Fruit fly (Drosophila melanogaster) whole organism, wandering third instar larva: ENCODE measurements around the gene RpL34a.

Source experiments
- Abd-B ChIP-seq: fragments of >200 bp; optimal IDR thresholded peaks from 2 replicates; lab custom pipeline; 2017; ENCODE audit warnings: missing biosample characterization, missing genetic modification characterization
- CG32264 ChIP-seq: fragments of 200-800 bp; sonication (Bioruptor generic); optimal IDR thresholded peaks from 2 replicates; lab custom pipeline; 2016; ENCODE audit warnings: missing biosample characterization, missing genetic modification characterization
- CG9705 ChIP-seq: fragments of 200-800 bp; sonication (Bioruptor generic); optimal IDR thresholded peaks from 2 replicates; lab custom pipeline; 2018; ENCODE audit warnings: missing biosample characterization, mild to moderate bottlenecking, missing genetic modification characterization
- CrebA ChIP-seq: fragments of 200-800 bp; sonication (Bioruptor generic); optimal IDR thresholded peaks from 2 replicates; lab custom pipeline; 2016; ENCODE audit warnings: missing biosample characterization, mild to moderate bottlenecking, missing genetic modification characterization, borderline replicate concordance
- Dfd ChIP-seq: fragments of >200 bp; optimal IDR thresholded peaks from 2 replicates; lab custom pipeline; 2017; ENCODE audit warnings: missing biosample characterization, missing genetic modification characterization
- Dif ChIP-seq: fragments of 200-275, 200-300 bp; sonication (Bioruptor generic); optimal IDR thresholded peaks from 2 replicates; lab custom pipeline; 2018; ENCODE audit warnings: missing biosample characterization, missing genetic modification characterization; ENCODE audit not compliant: partially characterized antibody
- GATAd ChIP-seq: sonication (Bioruptor generic); optimal IDR thresholded peaks from 2 replicates; lab custom pipeline; 2016; ENCODE audit warnings: missing biosample characterization, missing genetic modification characterization
- HLH106 ChIP-seq: fragments of 200-800 bp; optimal IDR thresholded peaks from 3 replicates; lab custom pipeline; 2019; ENCODE audit warnings: missing biosample characterization, mild to moderate bottlenecking, missing genetic modification characterization, moderate library complexity
- Hnf4 ChIP-seq: fragments of 200-800 bp; sonication (Bioruptor generic); optimal IDR thresholded peaks from 2 replicates; lab custom pipeline; 2016; ENCODE audit warnings: missing biosample characterization, mild to moderate bottlenecking, missing genetic modification characterization
- Hr83 ChIP-seq: fragments of 200-300 bp; sonication (Bioruptor generic); optimal IDR thresholded peaks from 2 replicates; lab custom pipeline; 2016; ENCODE audit warnings: missing biosample characterization, mild to moderate bottlenecking, missing genetic modification characterization, moderate library complexity; ENCODE audit not compliant: poor library complexity, severe bottlenecking
- Jra ChIP-seq: sonication (Bioruptor generic); optimal IDR thresholded peaks from 2 replicates; lab custom pipeline; 2016; ENCODE audit warnings: missing biosample characterization, missing genetic modification characterization
- Myc ChIP-seq: fragments of >200 bp; optimal IDR thresholded peaks from 2 replicates; lab custom pipeline; 2017
- N ChIP-seq: fragments of >200 bp; optimal IDR thresholded peaks from 2 replicates; lab custom pipeline; 2018; ENCODE audit warnings: missing biosample characterization, missing external identifiers, missing genetic modification characterization
- Rel ChIP-seq, 2 experiments: fragments of 200-800 bp; sonication (Bioruptor generic) in 1 of 2; optimal IDR thresholded peaks; 2 replicates in 1 of 2; 3 replicates in 1 of 2; lab custom pipeline; 2016 to 2019; ENCODE audit warnings: mild to moderate bottlenecking in 2 of 2, missing biosample characterization in 2 of 2, missing genetic modification characterization in 2 of 2, moderate library complexity in 1 of 2
- Sp1 ChIP-seq: fragments of 200-800 bp; sonication (Bioruptor generic); optimal IDR thresholded peaks from 3 replicates; lab custom pipeline; 2019; ENCODE audit warnings: missing biosample characterization, mild to moderate bottlenecking, missing genetic modification characterization, moderate library complexity
- Vsx2 ChIP-seq: fragments of 200-300, 225-300 bp; sonication (Bioruptor generic); optimal IDR thresholded peaks from 2 replicates; lab custom pipeline; 2018; ENCODE audit warnings: missing biosample characterization, missing genetic modification characterization; ENCODE audit not compliant: partially characterized antibody
- br ChIP-seq: fragments of 200-800 bp; sonication (Bioruptor generic); optimal IDR thresholded peaks from 2 replicates; lab custom pipeline; 2016; ENCODE audit warnings: missing biosample characterization, missing genetic modification characterization
- brk ChIP-seq: fragments of 200-800 bp; sonication (Bioruptor generic); optimal IDR thresholded peaks from 2 replicates; lab custom pipeline; 2016; ENCODE audit warnings: missing biosample characterization, mild to moderate bottlenecking, missing genetic modification characterization
- dl ChIP-seq, 2 experiments: fragments of 175-275, 200-275 bp in 1 of 2; fragments of 200-275 bp in 1 of 2; sonication (Bioruptor generic); optimal IDR thresholded peaks; lab custom pipeline; 2018; ENCODE audit warnings: mild to moderate bottlenecking in 2 of 2, missing biosample characterization in 2 of 2, missing genetic modification characterization in 2 of 2, moderate library complexity in 2 of 2; ENCODE audit not compliant: partially characterized antibody in 2 of 2, insufficient read depth in 1 of 2
- dmrt93B ChIP-seq: fragments of 200-800 bp; sonication (Bioruptor generic); optimal IDR thresholded peaks from 2 replicates; lab custom pipeline; 2018; ENCODE audit warnings: missing biosample characterization, mild to moderate bottlenecking, missing genetic modification characterization
- ey ChIP-seq: fragments of 200-800 bp; sonication (Bioruptor generic); optimal IDR thresholded peaks from 2 replicates; lab custom pipeline; 2016; ENCODE audit warnings: missing biosample characterization, missing genetic modification characterization
- h ChIP-seq: fragments of 200-800 bp; sonication (Bioruptor generic); optimal IDR thresholded peaks from 3 replicates; lab custom pipeline; 2016; ENCODE audit warnings: missing biosample characterization, mild to moderate bottlenecking, missing genetic modification characterization
- jim ChIP-seq: fragments of 175-275, 200-325 bp; sonication (Bioruptor generic); optimal IDR thresholded peaks from 2 replicates; lab custom pipeline; 2016; ENCODE audit warnings: missing biosample characterization, mild to moderate bottlenecking, missing genetic modification characterization
- pan ChIP-seq: fragments of >200 bp; optimal IDR thresholded peaks from 2 replicates; lab custom pipeline; 2017
- psq ChIP-seq: fragments of 200-800 bp; sonication (Bioruptor generic); optimal IDR thresholded peaks from 3 replicates; lab custom pipeline; 2017; ENCODE audit warnings: missing biosample characterization, mild to moderate bottlenecking, missing genetic modification characterization, moderate library complexity
- rgr ChIP-seq: fragments of 200-800 bp; sonication (Bioruptor generic); optimal IDR thresholded peaks from 3 replicates; lab custom pipeline; 2016; ENCODE audit warnings: missing biosample characterization, mild to moderate bottlenecking, missing genetic modification characterization
- sage ChIP-seq: fragments of 200-800 bp; sonication (Bioruptor generic); optimal IDR thresholded peaks from 2 replicates; lab custom pipeline; 2016; ENCODE audit warnings: missing biosample characterization, mild to moderate bottlenecking, missing genetic modification characterization
- sv ChIP-seq: fragments of 200-800 bp; sonication (Bioruptor generic); optimal IDR thresholded peaks from 3 replicates; lab custom pipeline; 2016; ENCODE audit warnings: missing biosample characterization, missing genetic modification characterization
- usp ChIP-seq: fragments of >200 bp; optimal IDR thresholded peaks from 2 replicates; lab custom pipeline; 2017; ENCODE audit warnings: missing biosample characterization, missing genetic modification characterization
- woc ChIP-seq: sonication (Bioruptor generic); optimal IDR thresholded peaks from 2 replicates; lab custom pipeline; 2016; ENCODE audit warnings: missing biosample characterization, mild to moderate bottlenecking, missing genetic modification characterization

The RpL34a gene

DNA sequence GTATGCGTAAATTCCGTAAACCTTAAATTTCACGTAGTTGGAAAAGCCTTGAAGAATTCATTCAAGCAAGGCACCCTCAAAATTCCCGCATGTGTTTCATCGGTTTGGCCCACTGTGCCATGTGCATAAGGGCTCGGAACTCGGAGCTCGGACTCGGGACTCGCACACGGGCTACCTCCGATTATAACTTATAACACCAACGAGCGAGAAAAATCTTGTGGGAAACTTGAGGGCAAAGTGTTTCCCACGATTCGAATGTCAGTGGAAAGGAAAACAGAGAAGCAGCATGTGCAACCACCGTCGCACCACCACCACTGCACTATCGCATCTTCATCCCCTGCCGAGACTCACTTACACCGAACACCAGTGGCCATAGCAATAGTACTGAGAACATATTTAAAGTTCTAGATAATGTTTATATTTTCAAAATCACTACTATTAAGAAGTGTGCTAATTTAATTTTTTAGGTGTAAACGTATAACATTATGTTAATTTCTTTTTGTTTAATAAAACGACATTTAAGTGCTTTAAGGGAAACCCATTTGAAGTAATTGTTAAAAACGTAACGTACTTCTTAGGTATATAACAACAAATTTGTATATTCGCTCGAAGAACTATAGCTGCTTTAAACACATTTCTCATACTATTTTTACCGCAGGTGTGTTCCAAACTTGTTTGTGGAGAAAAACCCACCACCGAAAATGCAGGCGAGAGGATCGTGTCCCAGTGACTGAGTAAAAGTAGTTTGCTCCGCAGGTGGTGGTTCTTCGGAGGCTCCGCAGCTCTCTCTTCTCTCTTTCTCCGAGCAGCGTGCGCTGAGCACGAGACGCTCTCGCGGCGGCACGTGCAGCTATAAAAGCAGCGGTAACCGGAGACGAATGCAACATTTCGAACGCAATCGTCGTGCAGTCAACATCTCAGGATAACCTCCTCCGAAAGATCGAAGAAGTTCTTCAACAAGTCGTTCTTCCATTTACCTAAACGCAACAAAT, 22.6 kb downstream of the RpL34a start (continued):
- TF ChIP-seq psq (GFP tag; lab: Kevin White, UChicago), result peak; percentile 88
- TF ChIP-seq GATAd (GFP tag; lab: Kevin White, UChicago), result no peak
- no peak for TF ChIP-seq CrebA (GFP tag; lab: Kevin White, UChicago)
- TF ChIP-seq brk (GFP tag; lab: Kevin White, UChicago), result peak; percentile 85
- TF ChIP-seq dmrt93B (GFP tag; lab: Kevin White, UChicago), result peak; percentile 87
- no peak for TF ChIP-seq jim (GFP tag; lab: Kevin White, UChicago)
- TF ChIP-seq N (GFP tag; lab: Kevin White, UChicago), result no peak
- TF ChIP-seq br, result peak; percentile 90
- peak; percentile 86 for TF ChIP-seq rgr (GFP tag; lab: Kevin White, UChicago)
- peak; percentile 75 for TF ChIP-seq CG32264 (GFP tag; lab: Kevin White, UChicago)
- no peak for TF ChIP-seq Hr83 (GFP tag; lab: Kevin White, UChicago)
- TF ChIP-seq HLH106 (tag; lab: Kevin White, UChicago), result peak; percentile 94
- TF ChIP-seq Rel (GFP tag; optimal IDR thresholded peaks at IDR 0.05; lab: Kevin White, UChicago), result no peak
- peak; percentile 54 for TF ChIP-seq Rel (tag; optimal IDR thresholded peaks at IDR 0.05; lab: Kevin White, UChicago)

DNA sequence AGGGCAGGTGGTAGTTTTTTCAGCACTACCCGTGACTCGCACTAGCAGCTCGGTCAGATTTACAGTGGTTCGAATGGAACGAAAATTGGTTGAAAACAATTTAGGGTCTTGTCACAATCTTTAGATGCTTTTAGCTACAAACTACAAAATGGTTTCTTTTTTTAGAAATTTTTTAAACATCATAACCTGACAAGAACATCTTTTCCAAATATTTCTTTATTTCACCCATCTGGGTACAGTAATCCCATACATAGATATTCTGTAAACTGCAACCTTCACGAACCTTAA, 23.8 kb downstream of the RpL34a start:
- peak; percentile 25 for TF ChIP-seq woc (GFP tag; lab: Kevin White, UChicago)
- no peak for TF ChIP-seq Sp1 (GFP tag; lab: Kevin White, UChicago)

DNA sequence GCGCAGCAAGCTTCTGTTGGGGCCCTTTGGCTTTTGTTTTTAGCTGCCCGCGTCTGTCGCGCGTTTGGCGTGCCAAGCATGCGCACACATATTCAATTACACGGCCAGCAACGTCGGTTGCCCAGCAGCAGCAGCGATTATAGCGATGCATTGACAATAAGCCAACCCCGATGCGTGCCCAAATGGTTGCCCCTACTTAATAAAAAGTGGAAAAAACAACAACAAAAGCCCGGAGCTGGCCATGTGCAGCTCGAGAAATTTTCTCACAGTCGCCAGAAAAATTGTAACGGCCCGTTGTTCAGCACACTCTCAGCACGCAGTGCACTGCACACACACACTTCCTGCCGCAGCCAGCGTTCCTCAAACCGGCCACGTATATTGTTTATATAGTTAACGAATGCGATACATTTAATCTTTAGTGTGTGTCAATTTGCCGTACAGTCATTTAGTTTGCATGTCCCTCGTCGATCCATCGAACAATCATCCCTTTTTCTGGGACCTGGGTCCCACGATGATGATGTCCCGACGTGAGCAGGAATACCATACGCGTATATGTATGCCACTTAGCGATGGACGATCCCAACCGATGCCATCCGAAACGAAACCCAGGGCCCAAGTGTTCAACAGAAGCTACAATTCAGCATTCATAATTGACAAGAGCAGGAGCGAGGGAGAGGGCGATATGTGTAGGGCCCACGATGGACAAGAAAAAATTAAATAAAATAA, 24.3 kb downstream of the RpL34a start:
- TF ChIP-seq Dfd (GFP tag; lab: Kevin White, UChicago), result no peak
- no peak for TF ChIP-seq Abd-B
- no peak for TF ChIP-seq Hnf4 (GFP tag; lab: Kevin White, UChicago)
- no peak for TF ChIP-seq Myc (lab: Kevin White, UChicago)
- TF ChIP-seq CG9705 (GFP tag; lab: Kevin White, UChicago), result no peak
- TF ChIP-seq N (GFP tag; lab: Kevin White, UChicago), result no peak
- no peak for TF ChIP-seq pan (lab: Kevin White, UChicago)
- TF ChIP-seq Hr83 (GFP tag; lab: Kevin White, UChicago), result no peak
- TF ChIP-seq jim (GFP tag; lab: Kevin White, UChicago), result no peak
- no peak for TF ChIP-seq h (GFP tag; lab: Kevin White, UChicago)
- no peak for TF ChIP-seq brk (GFP tag; lab: Kevin White, UChicago)
- TF ChIP-seq Dif, result no peak
- no peak for TF ChIP-seq sage
- no peak for TF ChIP-seq dl (GFP tag; optimal IDR thresholded peaks at IDR 0.05; lab: Kevin White, UChicago; ENCODE audit: insufficient read depth in 1 of 2, partially characterized antibody in 2 of 2)
- no peak for TF ChIP-seq Vsx2 (GFP tag; lab: Kevin White, UChicago)
- no peak for TF ChIP-seq ey
- TF ChIP-seq GATAd (GFP tag; lab: Kevin White, UChicago), result no peak
- TF ChIP-seq Rel (GFP tag; optimal IDR thresholded peaks at IDR 0.05; lab: Kevin White, UChicago), result no peak
- no peak for TF ChIP-seq Rel (tag; optimal IDR thresholded peaks at IDR 0.05; lab: Kevin White, UChicago)
- no peak for TF ChIP-seq woc (GFP tag; lab: Kevin White, UChicago)

DNA sequence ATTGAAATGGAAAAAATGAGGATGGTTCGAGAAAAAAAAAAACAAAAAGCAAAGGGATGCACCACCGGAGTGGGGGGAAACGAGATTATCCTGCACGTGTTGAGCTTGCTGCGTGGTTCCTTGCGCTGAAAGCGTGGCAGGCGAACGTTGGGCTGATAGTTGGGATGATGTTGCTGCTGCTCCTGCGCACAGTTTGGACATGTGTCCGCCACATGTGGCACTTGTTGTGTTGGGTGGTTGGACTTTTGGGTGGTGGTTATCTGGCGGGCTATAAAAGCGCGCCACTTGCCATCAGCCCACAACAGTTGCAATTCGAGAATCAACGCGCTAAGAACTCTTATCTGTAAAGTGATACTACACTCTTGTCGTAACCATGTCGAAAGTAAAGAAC, 26.5 kb downstream of the RpL34a start:
- TF ChIP-seq CG9705 (GFP tag; lab: Kevin White, UChicago) (no peak), br (no peak), N (GFP tag; lab: Kevin White, UChicago) (no peak), sage (no peak), rgr (GFP tag; lab: Kevin White, UChicago) (no peak), CrebA (GFP tag; lab: Kevin White, UChicago) (no peak), dl (GFP tag; optimal IDR thresholded peaks at IDR 0.05; lab: Kevin White, UChicago; ENCODE audit: insufficient read depth in 1 of 2, partially characterized antibody in 2 of 2) (no peak), GATAd (GFP tag; lab: Kevin White, UChicago) (no peak), h (GFP tag; lab: Kevin White, UChicago) (no peak), Sp1 (GFP tag; lab: Kevin White, UChicago) (no peak), Jra (no peak), Hnf4 (GFP tag; lab: Kevin White, UChicago) (no peak), sv (GFP tag; lab: Kevin White, UChicago) (no peak), Abd-B (no peak), usp (GFP tag; lab: Kevin White, UChicago) (no peak), jim (GFP tag; lab: Kevin White, UChicago) (no peak), ey (no peak)
